Fruit fly (Drosophila melanogaster) whole organism, prepupa: Measurements from ENCODE around the gene CG14120.

ENCODE experiments used
- Hr38 ChIP-seq: sonication (Bioruptor generic); optimal IDR thresholded peaks from 2 replicates; lab custom pipeline; 2016; ENCODE audit warnings: missing biosample characterization, missing genetic modification characterization
- eg ChIP-seq: fragments of 200-800 bp; sonication (Bioruptor generic); IDR thresholded peaks from 3 replicates; pipeline ENCODE4 v1.3.6; 2022; ENCODE audit warnings: missing biosample characterization, missing genetic modification characterization
- esn ChIP-seq: fragments of 200-800 bp; sonication (Bioruptor generic); optimal IDR thresholded peaks from 2 replicates; lab custom pipeline; 2016; ENCODE audit warnings: missing biosample characterization, mild to moderate bottlenecking, missing genetic modification characterization, moderate library complexity
- pdm3 ChIP-seq: fragments of 200-800 bp; sonication (Bioruptor generic); optimal IDR thresholded peaks from 3 replicates; lab custom pipeline; 2016; ENCODE audit warnings: missing biosample characterization, missing genetic modification characterization

- TF ChIP-seq esn = peak; percentile 99
- TF ChIP-seq Hr38 (GFP tag; lab: Kevin White, UChicago) = peak; percentile 61
- TF ChIP-seq eg (GFP tag; lab: Robert Waterston, UW) = peak; percentile 98
- TF ChIP-seq pdm3 (GFP tag; lab: Kevin White, UChicago) = peak; percentile 98
These were observed 41.6 kb upstream of the CG14120 start, which contains the start of gene nebu for dm6 chr3L:12843056-12843799.
